Fruit fly (Drosophila melanogaster): ENCODE data around the gene rept.

- TF ChIP-seq psq (optimal IDR thresholded peaks at IDR 0.05) (no peak), EcR (GFP tag; optimal IDR thresholded peaks at IDR 0.05) (no peak), CG8478 (optimal IDR thresholded peaks at IDR 0.05) (no peak), Dll (optimal IDR thresholded peaks at IDR 0.05) (no peak)
Observed at dm6 chr3L:19275491-19275890, 20.4 kb downstream of the rept start, which contains the start of gene CG14086.
